In genomic region chr4:67063-67684, dm6 we compare ENCODE assay signal across 1 fruit fly cellular context.
A peak's percentile ranks its signal among the peaks of the same experiment; 100 is the strongest.
TF ChIP-seq lines count a peak whose summit lies in the region.

RpS3A (minus strand) TSS chr4:67207.

TF ChIP-seq in whole organism, embryonic, 481 proteins besides CTCF, POLR2A, EP300 and RAD21 (continued from another document and continues in another):
- TF ChIP-seq CG13287 (GFP tag; IDR thresholded peaks at IDR 0.05; lab: Robert Waterston, UW; ENCODE audit: partially characterized antibody) (peak; percentile 30; the same call in 1 of the 2 replicates), scrt (GFP tag; optimal IDR thresholded peaks at IDR 0.05; lab: Kevin White, UChicago) (peak; percentile 77), tll (GFP tag; optimal IDR thresholded peaks at IDR 0.05; lab: Kevin White, UChicago) (no peak), Dref (GFP tag; IDR thresholded peaks at IDR 0.05; lab: Robert Waterston, UW) (peak; percentile 58; the same call in 1 of the 2 replicates), Ets65A (GFP tag; lab: Kevin White, UChicago) (no peak), grn (GFP tag; optimal IDR thresholded peaks at IDR 0.05; lab: Kevin White, UChicago) (peak; percentile 6), MESR4 (GFP tag; optimal IDR thresholded peaks at IDR 0.05; lab: Kevin White, UChicago) (peak; percentile 100), hb (GFP tag; IDR thresholded peaks at IDR 0.05; lab: Robert Waterston, UW; ENCODE audit: partially characterized antibody) (no peak), slou (GFP tag; optimal IDR thresholded peaks at IDR 0.05; lab: Kevin White, UChicago) (peak; percentile 76), CG12071 (GFP tag; optimal IDR thresholded peaks at IDR 0.05; lab: Kevin White, UChicago) (no peak), CG13296 (GFP tag; optimal IDR thresholded peaks at IDR 0.05; lab: Kevin White, UChicago) (peak; percentile 86), Spps (tag; optimal IDR thresholded peaks at IDR 0.05; lab: Kevin White, UChicago) (peak; percentile 61), cato (GFP tag; optimal IDR thresholded peaks at IDR 0.05; lab: Kevin White, UChicago; ENCODE audit: borderline replicate concordance) (no peak), CG3847 (GFP tag; IDR thresholded peaks at IDR 0.05; lab: Robert Waterston, UW) (no peak), CG17328 (GFP tag; IDR thresholded peaks at IDR 0.05; lab: Robert Waterston, UW) (peak; percentile 87), CG31388 (GFP tag; optimal IDR thresholded peaks at IDR 0.05; lab: Kevin White, UChicago) (no peak), Camta (GFP tag; optimal IDR thresholded peaks at IDR 0.05; lab: Kevin White, UChicago) (peak; percentile 73), crol (GFP tag; IDR thresholded peaks at IDR 0.05; lab: Robert Waterston, UW) (no peak), CG6254 (GFP tag; optimal IDR thresholded peaks at IDR 0.05; lab: Kevin White, UChicago) (peak; percentile 37), H15 (GFP tag; IDR thresholded peaks at IDR 0.05; lab: Robert Waterston, UW) (no peak), p53 (GFP tag; optimal IDR thresholded peaks at IDR 0.05; lab: Kevin White, UChicago) (peak; percentile 66), ATbp (GFP tag; optimal IDR thresholded peaks at IDR 0.05; lab: Kevin White, UChicago) (peak; percentile 71), h (optimal IDR thresholded peaks at IDR 0.05; lab: Kevin White, UChicago) (no peak), CG7987 (GFP tag; optimal IDR thresholded peaks at IDR 0.05; lab: Kevin White, UChicago) (peak; percentile 97), CG34422 (GFP tag; IDR thresholded peaks at IDR 0.05; lab: Robert Waterston, UW) (no peak; the same call in 2 of the 3 replicates), row (GFP tag; IDR thresholded peaks at IDR 0.05; lab: Robert Waterston, UW) (peak; percentile 93), ci (GFP tag; IDR thresholded peaks at IDR 0.05; lab: Robert Waterston, UW) (no peak), TFAM (GFP tag; optimal IDR thresholded peaks at IDR 0.05; lab: Kevin White, UChicago) (peak; percentile 17), tin (GFP tag; optimal IDR thresholded peaks at IDR 0.05; lab: Kevin White, UChicago) (peak; percentile 57), CG12744 (GFP tag; optimal IDR thresholded peaks at IDR 0.05; lab: Kevin White, UChicago) (no peak), CG7271 (tag; optimal IDR thresholded peaks at IDR 0.05; lab: Kevin White, UChicago) (peak; percentile 93), GATAe (GFP tag; conservative IDR thresholded peaks at IDR 0.05; lab: Robert Waterston, UW) (no peak), Usf (GFP tag; optimal IDR thresholded peaks at IDR 0.05; lab: Kevin White, UChicago) (peak; percentile 85), maf-S (GFP tag; optimal IDR thresholded peaks at IDR 0.05; lab: Kevin White, UChicago) (peak; percentile 65), CG18262 (tag; optimal IDR thresholded peaks at IDR 0.05; lab: Kevin White, UChicago) (peak; percentile 67), Xbp1 (GFP tag; optimal IDR thresholded peaks at IDR 0.05; lab: Kevin White, UChicago) (peak; percentile 79), CHES-1-like (GFP tag; optimal IDR thresholded peaks at IDR 0.05; lab: Kevin White, UChicago) (peak; percentile 82), CG7372 (GFP tag; IDR thresholded peaks at IDR 0.05; lab: Robert Waterston, UW) (peak; percentile 57; the same call in 1 of the 2 replicates), CG17359 (tag; optimal IDR thresholded peaks at IDR 0.05; lab: Kevin White, UChicago) (peak; percentile 72), CG15479 (GFP tag; optimal IDR thresholded peaks at IDR 0.05; lab: Kevin White, UChicago) (no peak), Drgx (GFP tag; IDR thresholded peaks at IDR 0.05; lab: Robert Waterston, UW) (no peak), Ravus (GFP tag; IDR thresholded peaks at IDR 0.05; lab: Robert Waterston, UW) (no peak), Gsc (GFP tag; IDR thresholded peaks at IDR 0.05; lab: Robert Waterston, UW) (no peak), Hr51 (GFP tag; optimal IDR thresholded peaks at IDR 0.05; lab: Kevin White, UChicago) (peak; percentile 38 to 61), HHEX (GFP tag; optimal IDR thresholded peaks at IDR 0.05; lab: Kevin White, UChicago) (peak; percentile 86), Awh (GFP tag; IDR thresholded peaks at IDR 0.05; lab: Robert Waterston, UW) (no peak), CG8924 (tag; optimal IDR thresholded peaks at IDR 0.05; lab: Kevin White, UChicago) (peak; percentile 75), BtbVII (GFP tag; optimal IDR thresholded peaks at IDR 0.05; lab: Kevin White, UChicago) (peak; percentile 85), CG5180 (GFP tag; optimal IDR thresholded peaks at IDR 0.05; lab: Kevin White, UChicago) (peak; percentile 58), ranshi (GFP tag; IDR thresholded peaks at IDR 0.05; lab: Robert Waterston, UW) (no peak; the same call in 1 of the 2 replicates), CG17802 (tag; optimal IDR thresholded peaks at IDR 0.05; lab: Kevin White, UChicago) (peak; percentile 99), gcm (GFP tag; optimal IDR thresholded peaks at IDR 0.05; lab: Kevin White, UChicago) (peak; percentile 67), pb (GFP tag; optimal IDR thresholded peaks at IDR 0.05; lab: Kevin White, UChicago) (peak; percentile 75), pzg (GFP tag; optimal IDR thresholded peaks at IDR 0.05; lab: Kevin White, UChicago) (peak; percentile 86), Scr (GFP tag; IDR thresholded peaks at IDR 0.05; lab: Robert Waterston, UW; ENCODE audit: partially characterized antibody) (no peak), CG10543 (GFP tag; optimal IDR thresholded peaks at IDR 0.05; lab: Kevin White, UChicago) (peak; percentile 67), CG13424 (tag; optimal IDR thresholded peaks at IDR 0.05; lab: Kevin White, UChicago) (peak; percentile 51), E2f1 (GFP tag; IDR thresholded peaks at IDR 0.05; lab: Robert Waterston, UW) (no peak), gsb-n (tag; optimal IDR thresholded peaks at IDR 0.05; lab: Kevin White, UChicago) (peak; percentile 37), CG30431 (GFP tag; optimal IDR thresholded peaks at IDR 0.05; lab: Kevin White, UChicago) (no peak), eve (GFP tag; optimal IDR thresholded peaks at IDR 0.05; lab: Kevin White, UChicago) (no peak), CG34224 (GFP tag; IDR thresholded peaks at IDR 0.05; lab: Robert Waterston, UW; ENCODE audit: partially characterized antibody) (no peak), CG32772 (GFP tag; IDR thresholded peaks at IDR 0.05; lab: Robert Waterston, UW) (no peak), gro (GFP tag; optimal IDR thresholded peaks at IDR 0.05; lab: Kevin White, UChicago) (peak; percentile 82), CG9797 (GFP tag; optimal IDR thresholded peaks at IDR 0.05; lab: Kevin White, UChicago) (no peak), Med (GFP tag; lab: Kevin White, UChicago) (peak; percentile 98), Tbp (GFP tag; optimal IDR thresholded peaks at IDR 0.05; lab: Kevin White, UChicago) (no peak), her (GFP tag; optimal IDR thresholded peaks at IDR 0.05; lab: Kevin White, UChicago) (peak; percentile 72), prd (optimal IDR thresholded peaks at IDR 0.05; lab: Kevin White, UChicago) (no peak), prd (GFP tag; IDR thresholded peaks at IDR 0.05; lab: Robert Waterston, UW) (no peak), CG8359 (GFP tag; optimal IDR thresholded peaks at IDR 0.05; lab: Kevin White, UChicago; ENCODE audit: borderline replicate concordance) (peak; percentile 61), fu2 (GFP tag; optimal IDR thresholded peaks at IDR 0.05; lab: Kevin White, UChicago) (peak; percentile 64), az2 (GFP tag; optimal IDR thresholded peaks at IDR 0.05; lab: Kevin White, UChicago) (peak; percentile 36), fd102C (GFP tag; optimal IDR thresholded peaks at IDR 0.05; lab: Kevin White, UChicago) (peak; percentile 71), Kr (GFP tag; optimal IDR thresholded peaks at IDR 0.05; lab: Kevin White, UChicago) (peak; percentile 48), CG33213 (GFP tag; optimal IDR thresholded peaks at IDR 0.05; lab: Kevin White, UChicago) (peak; percentile 90), Dip3 (GFP tag; optimal IDR thresholded peaks at IDR 0.05; lab: Kevin White, UChicago) (peak; percentile 74), Oli (tag; optimal IDR thresholded peaks at IDR 0.05; lab: Kevin White, UChicago) (peak; percentile 52), CG18599 (GFP tag; optimal IDR thresholded peaks at IDR 0.05; lab: Kevin White, UChicago) (peak; percentile 72), sc (optimal IDR thresholded peaks at IDR 0.05; lab: Kevin White, UChicago) (no peak), sc (GFP tag; optimal IDR thresholded peaks at IDR 0.05; lab: Kevin White, UChicago) (peak; percentile 53), aop (GFP tag; IDR thresholded peaks at IDR 0.05; lab: Robert Waterston, UW) (no peak), CG5953 (GFP tag; IDR thresholded peaks at IDR 0.05; lab: Robert Waterston, UW) (no peak), CG9437 (GFP tag; optimal IDR thresholded peaks at IDR 0.05; lab: Kevin White, UChicago) (peak; percentile 80), ems (GFP tag; optimal IDR thresholded peaks at IDR 0.05; lab: Kevin White, UChicago) (peak; percentile 67), CG17912 (GFP tag; optimal IDR thresholded peaks at IDR 0.05; lab: Kevin White, UChicago) (peak; percentile 90), CG15073 (GFP tag; optimal IDR thresholded peaks at IDR 0.05; lab: Kevin White, UChicago) (no peak), CkIIα-i1 (GFP tag; IDR thresholded peaks at IDR 0.05; lab: Robert Waterston, UW) (no peak), CG6683 (GFP tag; optimal IDR thresholded peaks at IDR 0.05; lab: Kevin White, UChicago) (peak; percentile 39), Dad (GFP tag; optimal IDR thresholded peaks at IDR 0.05; lab: Kevin White, UChicago) (peak; percentile 61), ab (GFP tag; optimal IDR thresholded peaks at IDR 0.05; lab: Kevin White, UChicago) (no peak), ken (GFP tag; IDR thresholded peaks at IDR 0.05; lab: Robert Waterston, UW) (no peak), CG8290 (GFP tag; optimal IDR thresholded peaks at IDR 0.05; lab: Kevin White, UChicago) (peak; percentile 77), CG8290 (tag; optimal IDR thresholded peaks at IDR 0.05; lab: Kevin White, UChicago) (peak; percentile 88 to 95), CG18619 (GFP tag; optimal IDR thresholded peaks at IDR 0.05; lab: Kevin White, UChicago) (peak; percentile 80), mld (GFP tag; IDR thresholded peaks at IDR 0.05; lab: Robert Waterston, UW; ENCODE audit: partially characterized antibody) (no peak), CG7556 (GFP tag; optimal IDR thresholded peaks at IDR 0.05; lab: Kevin White, UChicago) (peak; percentile 29), CG2889 (GFP tag; IDR thresholded peaks at IDR 0.05; lab: Robert Waterston, UW) (no peak), CG5245 (GFP tag; optimal IDR thresholded peaks at IDR 0.05; lab: Kevin White, UChicago) (peak; percentile 43), vvl (GFP tag; IDR thresholded peaks at IDR 0.05; lab: Robert Waterston, UW) (peak; percentile 93; the same call in 1 of the 2 replicates), CG10654 (GFP tag; optimal IDR thresholded peaks at IDR 0.05; lab: Kevin White, UChicago) (peak; percentile 68), corto (GFP tag; optimal IDR thresholded peaks at IDR 0.05; lab: Kevin White, UChicago) (no peak), CG13775 (GFP tag; optimal IDR thresholded peaks at IDR 0.05; lab: Kevin White, UChicago) (peak; percentile 82), hth (optimal IDR thresholded peaks at IDR 0.05; lab: Kevin White, UChicago) (no peak), CG4820 (GFP tag; optimal IDR thresholded peaks at IDR 0.05; lab: Kevin White, UChicago) (peak; percentile 43), croc (GFP tag; conservative IDR thresholded peaks at IDR 0.05; lab: Robert Waterston, UW) (no peak; the same call in 2 of the 3 replicates), cad (GFP tag; optimal IDR thresholded peaks at IDR 0.05; lab: Kevin White, UChicago) (no peak), Oaz (GFP tag; IDR thresholded peaks at IDR 0.05; lab: Robert Waterston, UW) (no peak), C15 (GFP tag; IDR thresholded peaks at IDR 0.05; lab: Robert Waterston, UW) (0 out of 3 replicates have a peak, but pooled peaks have one; percentile 68), ssp (GFP tag; IDR thresholded peaks at IDR 0.05; lab: Robert Waterston, UW) (peak; percentile 99), CG4424 (GFP tag; optimal IDR thresholded peaks at IDR 0.05; lab: Kevin White, UChicago) (peak; percentile 73), Hmx (GFP tag; optimal IDR thresholded peaks at IDR 0.05; lab: Kevin White, UChicago) (no peak), CG16779 (GFP tag; IDR thresholded peaks at IDR 0.05; lab: Robert Waterston, UW) (no peak), tio (GFP tag; optimal IDR thresholded peaks at IDR 0.05; lab: Kevin White, UChicago) (peak; percentile 41), Nf-YB (GFP tag; optimal IDR thresholded peaks at IDR 0.05; lab: Kevin White, UChicago) (peak; percentile 59), dati (GFP tag; IDR thresholded peaks at IDR 0.05; lab: Robert Waterston, UW) (no peak), CG1602 (GFP tag; optimal IDR thresholded peaks at IDR 0.05; lab: Kevin White, UChicago) (peak; percentile 60), Sox100B (GFP tag; optimal IDR thresholded peaks at IDR 0.05; lab: Kevin White, UChicago) (peak; percentile 49), CG1024 (GFP tag; IDR thresholded peaks at IDR 0.05; lab: Robert Waterston, UW) (peak; percentile 100), D (optimal IDR thresholded peaks at IDR 0.05; lab: Kevin White, UChicago) (no peak), D (GFP tag; optimal IDR thresholded peaks at IDR 0.05; lab: Kevin White, UChicago) (peak; percentile 53), CG12659 (GFP tag; optimal IDR thresholded peaks at IDR 0.05; lab: Kevin White, UChicago) (peak; percentile 88), Gug (GFP tag; IDR thresholded peaks at IDR 0.05; lab: Robert Waterston, UW) (peak; percentile 60; the same call in 2 of the 4 replicates), slbo (GFP tag; IDR thresholded peaks at IDR 0.05; lab: Robert Waterston, UW) (peak; percentile 84), Blimp-1 (GFP tag; optimal IDR thresholded peaks at IDR 0.05; lab: Kevin White, UChicago) (no peak), CG8388 (GFP tag; optimal IDR thresholded peaks at IDR 0.05; lab: Kevin White, UChicago) (peak; percentile 47), zf30C (GFP tag; optimal IDR thresholded peaks at IDR 0.05; lab: Kevin White, UChicago) (no peak), PHDP (tag; optimal IDR thresholded peaks at IDR 0.05; lab: Kevin White, UChicago) (peak; percentile 81), fru (optimal IDR thresholded peaks at IDR 0.05; lab: Kevin White, UChicago) (no peak), knrl (GFP tag; IDR thresholded peaks at IDR 0.05; lab: Robert Waterston, UW; ENCODE audit: partially characterized antibody) (no peak), Doc3 (GFP tag; IDR thresholded peaks at IDR 0.05; lab: Robert Waterston, UW; ENCODE audit: partially characterized antibody) (no peak), schlank (tag; optimal IDR thresholded peaks at IDR 0.05; lab: Kevin White, UChicago) (peak; percentile 78), Chrac-16 (GFP tag; optimal IDR thresholded peaks at IDR 0.05; lab: Kevin White, UChicago) (peak; percentile 52)
